Fruit fly (Drosophila melanogaster): Measurements from ENCODE around the gene Sox21b.

Gene Sox21b

dm6 chr3L:14146386-14146785 is 15.3 kb upstream of the Sox21b start (continued):
- peak; percentile 75 for TF ChIP-seq sens (GFP tag)
- no peak for TF ChIP-seq CG4282 (GFP tag; optimal IDR thresholded peaks at IDR 0.05)
- peak; percentile 15 for TF ChIP-seq tin (GFP tag; optimal IDR thresholded peaks at IDR 0.05)
- peak; percentile 58 for TF ChIP-seq CG2712 (tag; optimal IDR thresholded peaks at IDR 0.05)
- TF ChIP-seq D19A (tag; optimal IDR thresholded peaks at IDR 0.05): peak; percentile 37
- TF ChIP-seq CG14710 (tag; optimal IDR thresholded peaks at IDR 0.05): peak; percentile 54
- TF ChIP-seq Blimp-1 (GFP tag; optimal IDR thresholded peaks at IDR 0.05): peak; percentile 61
- peak; percentile 24 for TF ChIP-seq Oli (tag; optimal IDR thresholded peaks at IDR 0.05)
- TF ChIP-seq CG10979 (tag; optimal IDR thresholded peaks at IDR 0.05): peak; percentile 70
- TF ChIP-seq Mad (GFP tag; optimal IDR thresholded peaks at IDR 0.05): no peak
- TF ChIP-seq CG7372 (GFP tag; IDR thresholded peaks at IDR 0.05): no peak
- no peak for TF ChIP-seq tap (tag; optimal IDR thresholded peaks at IDR 0.05)
- peak; percentile 53 for TF ChIP-seq dmrt99B (tag; optimal IDR thresholded peaks at IDR 0.05)
- TF ChIP-seq CG4424 (GFP tag; optimal IDR thresholded peaks at IDR 0.05): peak; percentile 13
- TF ChIP-seq CG8924 (tag; optimal IDR thresholded peaks at IDR 0.05): peak; percentile 3
- no peak for TF ChIP-seq Sox100B (GFP tag; optimal IDR thresholded peaks at IDR 0.05)
- TF ChIP-seq Mrtf (GFP tag; IDR thresholded peaks at IDR 0.05): no peak
- TF ChIP-seq Sox102F (GFP tag; optimal IDR thresholded peaks at IDR 0.05): peak; percentile 28
- TF ChIP-seq gem (tag; optimal IDR thresholded peaks at IDR 0.05): peak; percentile 50
- peak; percentile 62 for TF ChIP-seq phol (tag; optimal IDR thresholded peaks at IDR 0.05)
- TF ChIP-seq zfh1 (GFP tag; IDR thresholded peaks at IDR 0.05): 0 out of 3 replicates have a peak, but pooled peaks have one; percentile 19
- peak; percentile 10 for TF ChIP-seq Spps (tag; optimal IDR thresholded peaks at IDR 0.05)
- peak; percentile 5 for TF ChIP-seq CG9727 (GFP tag; optimal IDR thresholded peaks at IDR 0.05)
- peak; percentile 12 for TF ChIP-seq nmo (GFP tag; optimal IDR thresholded peaks at IDR 0.05)
- peak; percentile 18 for TF ChIP-seq gsb-n (tag; optimal IDR thresholded peaks at IDR 0.05)
- TF ChIP-seq lola (GFP tag; optimal IDR thresholded peaks at IDR 0.05): peak in 1 of 3 experiments; percentile 56
- peak; percentile 6 for TF ChIP-seq CG4820 (GFP tag; optimal IDR thresholded peaks at IDR 0.05)
- peak; percentile 55 for TF ChIP-seq dmrt11E (tag; optimal IDR thresholded peaks at IDR 0.05)
- TF ChIP-seq CG31441 (GFP tag; IDR thresholded peaks at IDR 0.05): peak; percentile 38; the same call in 1 of the 2 replicates
- TF ChIP-seq CG33213 (GFP tag; optimal IDR thresholded peaks at IDR 0.05): no peak
- TF ChIP-seq trem (tag; optimal IDR thresholded peaks at IDR 0.05): peak; percentile 14
- no peak for TF ChIP-seq Kr (GFP tag; optimal IDR thresholded peaks at IDR 0.05)
- peak; percentile 62 for TF ChIP-seq CG18262 (tag; optimal IDR thresholded peaks at IDR 0.05)
- TF ChIP-seq CG17359 (tag; optimal IDR thresholded peaks at IDR 0.05): peak; percentile 13
- peak; percentile 3 for TF ChIP-seq CG16815 (GFP tag; optimal IDR thresholded peaks at IDR 0.05)
- no peak for TF ChIP-seq shn (GFP tag; optimal IDR thresholded peaks at IDR 0.05)
- TF ChIP-seq CG8765 (GFP tag; IDR thresholded peaks at IDR 0.05): no peak
- TF ChIP-seq CG1603 (tag; optimal IDR thresholded peaks at IDR 0.05): peak; percentile 19
- TF ChIP-seq ATbp (GFP tag; optimal IDR thresholded peaks at IDR 0.05): peak; percentile 37
- TF ChIP-seq Xbp1 (GFP tag; optimal IDR thresholded peaks at IDR 0.05): peak; percentile 3
- peak; percentile 36 for TF ChIP-seq CG10267 (tag; optimal IDR thresholded peaks at IDR 0.05)
- TF ChIP-seq CG17829 (tag; optimal IDR thresholded peaks at IDR 0.05): peak; percentile 8
